Fruit fly (Drosophila melanogaster): ENCODE results near the gene CG42846.
A peak's percentile ranks its signal among the peaks of the same experiment; 100 is the strongest.

Gene CG42846

dm6 chr3L:184251-184650 lies 47.2 kb downstream of the CG42846 start, which contains the start of the genes CG34140, Mkp and Mtch (continued):
- TF ChIP-seq CTCF (GFP tag; optimal IDR thresholded peaks at IDR 0.05): no peak
- TF ChIP-seq maf-S (GFP tag; optimal IDR thresholded peaks at IDR 0.05): peak; percentile 89
- peak; percentile 84 for TF ChIP-seq CG10366 (GFP tag; IDR thresholded peaks at IDR 0.05)
- peak; percentile 92 for TF ChIP-seq CG12391 (tag; optimal IDR thresholded peaks at IDR 0.05)
- TF ChIP-seq CkIIα-i1 (GFP tag; IDR thresholded peaks at IDR 0.05): no peak
- peak; percentile 74 for TF ChIP-seq CG3995 (GFP tag; optimal IDR thresholded peaks at IDR 0.05)
- peak; percentile 92 for TF ChIP-seq CG33213 (GFP tag; optimal IDR thresholded peaks at IDR 0.05)
- TF ChIP-seq Hmr (GFP tag; optimal IDR thresholded peaks at IDR 0.05): no peak
- TF ChIP-seq sr (GFP tag; IDR thresholded peaks at IDR 0.05): 0 out of 3 replicates have a peak, but pooled peaks have one; percentile 3
- peak; percentile 27 for TF ChIP-seq fd102C (GFP tag; optimal IDR thresholded peaks at IDR 0.05)
- TF ChIP-seq cwo (GFP tag; optimal IDR thresholded peaks at IDR 0.05): no peak
- peak; percentile 25; the same call in 1 of the 2 replicates for TF ChIP-seq Ravus (GFP tag; IDR thresholded peaks at IDR 0.05)
- TF ChIP-seq insv (GFP tag; optimal IDR thresholded peaks at IDR 0.05): peak in 1 of 2 experiments; percentile 27
- TF ChIP-seq abd-A (tag; optimal IDR thresholded peaks at IDR 0.05): no peak
- TF ChIP-seq dm (GFP tag; optimal IDR thresholded peaks at IDR 0.05): peak; percentile 85
- peak; percentile 89 for TF ChIP-seq Antp (GFP tag; optimal IDR thresholded peaks at IDR 0.05)
- TF ChIP-seq CG3163 (GFP tag; optimal IDR thresholded peaks at IDR 0.05): peak; percentile 42
- TF ChIP-seq Med (GFP tag): peak; percentile 99
- peak; percentile 58 for TF ChIP-seq Hand (GFP tag; optimal IDR thresholded peaks at IDR 0.05)
- no peak for TF ChIP-seq Jarid2 (GFP tag; optimal IDR thresholded peaks at IDR 0.05)
- no peak for TF ChIP-seq CG1529 (GFP tag; optimal IDR thresholded peaks at IDR 0.05)
- TF ChIP-seq phol (tag; optimal IDR thresholded peaks at IDR 0.05): peak; percentile 89
- TF ChIP-seq CG3065 (GFP tag; optimal IDR thresholded peaks at IDR 0.05): peak; percentile 50
- peak; percentile 76 for TF ChIP-seq H2.0 (GFP tag; IDR thresholded peaks at IDR 0.05)
- peak; percentile 91 for TF ChIP-seq jumu (GFP tag; optimal IDR thresholded peaks at IDR 0.05)
- TF ChIP-seq sens (GFP tag): peak; percentile 98
- TF ChIP-seq kay (GFP tag; optimal IDR thresholded peaks at IDR 0.05): peak; percentile 90
- peak; percentile 71 for TF ChIP-seq CG4282 (GFP tag; optimal IDR thresholded peaks at IDR 0.05)
- no peak for TF ChIP-seq CG15011 (GFP tag; optimal IDR thresholded peaks at IDR 0.05)
- peak; percentile 14 for TF ChIP-seq btn (GFP tag; optimal IDR thresholded peaks at IDR 0.05)
- TF ChIP-seq CG12769 (tag; optimal IDR thresholded peaks at IDR 0.05): no peak
- peak; percentile 90 for TF ChIP-seq tna (GFP tag; IDR thresholded peaks at IDR 0.05; ENCODE audit: partially characterized antibody)
- peak; percentile 68 for TF ChIP-seq salm (tag; optimal IDR thresholded peaks at IDR 0.05)
- peak; percentile 82 for TF ChIP-seq hb (GFP tag; IDR thresholded peaks at IDR 0.05; ENCODE audit: partially characterized antibody)
- no peak for TF ChIP-seq fd64A (GFP tag; optimal IDR thresholded peaks at IDR 0.05)
- TF ChIP-seq Dp (GFP tag; optimal IDR thresholded peaks at IDR 0.05): peak; percentile 36
- TF ChIP-seq gcm2 (GFP tag; optimal IDR thresholded peaks at IDR 0.05): peak; percentile 76
- TF ChIP-seq CG14710 (tag; optimal IDR thresholded peaks at IDR 0.05): peak; percentile 92
- peak; percentile 78 for TF ChIP-seq zen (tag; optimal IDR thresholded peaks at IDR 0.05)
- peak; percentile 70 for TF ChIP-seq E2f2 (GFP tag; IDR thresholded peaks at IDR 0.05)
- TF ChIP-seq CG8765 (GFP tag; IDR thresholded peaks at IDR 0.05): peak; percentile 58; the same call in 1 of the 2 replicates
- TF ChIP-seq row (GFP tag; IDR thresholded peaks at IDR 0.05): peak; percentile 94
- TF ChIP-seq Lim3 (GFP tag; IDR thresholded peaks at IDR 0.05): no peak
- peak; percentile 71 for TF ChIP-seq CG17328 (GFP tag; IDR thresholded peaks at IDR 0.05)
- 0 out of 3 replicates have a peak, but pooled peaks have one; percentile 7 for TF ChIP-seq gce (GFP tag; IDR thresholded peaks at IDR 0.05)
- TF ChIP-seq CG4707 (GFP tag; optimal IDR thresholded peaks at IDR 0.05): no peak
- TF ChIP-seq B-H1 (GFP tag; IDR thresholded peaks at IDR 0.05): no peak; the same call in 2 of the 3 replicates
- peak; percentile 64 for TF ChIP-seq chm (GFP tag; IDR thresholded peaks at IDR 0.05)
- TF ChIP-seq crp (GFP tag; optimal IDR thresholded peaks at IDR 0.05): peak; percentile 38 to 85
- peak; percentile 81 for TF ChIP-seq CG6689 (GFP tag; IDR thresholded peaks at IDR 0.05)
- no peak for TF ChIP-seq Hey (tag; optimal IDR thresholded peaks at IDR 0.05)
- no peak for TF ChIP-seq ATbp (GFP tag; optimal IDR thresholded peaks at IDR 0.05)

Measured in whole organism, embryonic.